Worm (Caenorhabditis elegans) whole organism, L3 larva: ENCODE measurements around the gene msp-77.
"Not testable (repeated sequence)": the region's sequence is repeated elsewhere in the genome, so short reads cannot be mapped to it uniquely, and the experiment has no call there.

ENCODE experiments used
- R02D3.7 ChIP-seq: fragments of 150-350 bp; optimal IDR thresholded peaks from 2 replicates; lab custom pipeline; 2014; ENCODE audit warnings: missing biosample characterization, missing genetic modification characterization
- ZK546.5 ChIP-seq: sonication (generic microtip); optimal IDR thresholded peaks from 2 replicates; lab custom pipeline; 2017; ENCODE audit warnings: missing biosample characterization, missing genetic modification characterization
- aly-2 ChIP-seq: fragments of 150-350 bp; optimal IDR thresholded peaks from 2 replicates; lab custom pipeline; 2014; ENCODE audit warnings: missing biosample characterization, missing genetic modification characterization
- ama-1 ChIP-seq: fragments of 150-350 bp; optimal IDR thresholded peaks from 2 replicates; lab custom pipeline; 2018
- ceh-16 ChIP-seq: sonication (generic microtip); optimal IDR thresholded peaks from 2 replicates; lab custom pipeline; 2017; ENCODE audit warnings: missing biosample characterization, missing genetic modification characterization
- ceh-28 ChIP-seq: fragments of 150-350 bp; optimal IDR thresholded peaks from 2 replicates; lab custom pipeline; 2014; ENCODE audit warnings: missing biosample characterization, missing genetic modification reagents, missing genetic modification characterization
- daf-12 ChIP-seq: fragments of 150-350 bp; optimal IDR thresholded peaks from 2 replicates; lab custom pipeline; 2014; ENCODE audit warnings: missing biosample characterization, missing genetic modification reagents, missing genetic modification characterization
- egl-27 ChIP-seq: sonication (generic microtip); optimal IDR thresholded peaks from 4 replicates; lab custom pipeline; 2017; ENCODE audit warnings: missing biosample characterization, missing genetic modification reagents, missing genetic modification characterization
- egl-5 ChIP-seq: fragments of 150-350 bp; optimal IDR thresholded peaks from 2 replicates; lab custom pipeline; 2017; ENCODE audit warnings: missing biosample characterization, missing genetic modification reagents, missing genetic modification characterization, inconsistent platforms
- elt-1 ChIP-seq: fragments of 150-350 bp; optimal IDR thresholded peaks from 2 replicates; lab custom pipeline; 2014; ENCODE audit warnings: missing biosample characterization, missing genetic modification characterization
- elt-2 ChIP-seq: sonication (generic microtip); optimal IDR thresholded peaks from 2 replicates; lab custom pipeline; 2016; ENCODE audit warnings: missing genetic modification reagents, mild to moderate bottlenecking, missing genetic modification characterization, missing compliant biosample characterization
- fkh-10 ChIP-seq: sonication (generic microtip); optimal IDR thresholded peaks from 2 replicates; lab custom pipeline; 2017; ENCODE audit warnings: missing biosample characterization, missing genetic modification reagents, missing genetic modification characterization
- fkh-2 ChIP-seq: fragments of 150-350 bp; optimal IDR thresholded peaks from 2 replicates; lab custom pipeline; 2014; ENCODE audit warnings: missing biosample characterization, missing genetic modification reagents, missing genetic modification characterization
- fos-1 ChIP-seq: fragments of 150-350 bp; optimal IDR thresholded peaks from 2 replicates; lab custom pipeline; 2014; ENCODE audit warnings: missing biosample characterization, missing genetic modification characterization
- hmg-11 ChIP-seq: sonication (generic microtip); optimal IDR thresholded peaks from 2 replicates; lab custom pipeline; 2016; ENCODE audit warnings: missing genetic modification characterization, missing compliant biosample characterization
- jun-1 ChIP-seq: fragments of 150-350 bp; optimal IDR thresholded peaks from 2 replicates; lab custom pipeline; 2014; ENCODE audit warnings: missing biosample characterization, missing genetic modification reagents, missing genetic modification characterization
- lin-15B ChIP-seq: fragments of 150-350 bp; optimal IDR thresholded peaks from 2 replicates; lab custom pipeline; 2014; ENCODE audit warnings: missing biosample characterization, missing genetic modification characterization
- lin-39 ChIP-seq: fragments of 150-350 bp; optimal IDR thresholded peaks from 2 replicates; lab custom pipeline; 2018; ENCODE audit warnings: missing biosample characterization, missing genetic modification reagents, missing genetic modification characterization
- lsy-12 ChIP-seq: sonication (generic microtip); optimal IDR thresholded peaks from 2 replicates; lab custom pipeline; 2016; ENCODE audit warnings: mild to moderate bottlenecking, missing genetic modification characterization, missing compliant biosample characterization
- mml-1 ChIP-seq: fragments of 150-350 bp; sonication (generic microtip); optimal IDR thresholded peaks from 3 replicates; lab custom pipeline; 2014; ENCODE audit warnings: missing biosample characterization, missing genetic modification characterization
- nhr-12 ChIP-seq: fragments of 150-350 bp; optimal IDR thresholded peaks from 2 replicates; lab custom pipeline; 2014; ENCODE audit warnings: missing biosample characterization, missing genetic modification characterization
- nhr-23 ChIP-seq: fragments of 150-350 bp; optimal IDR thresholded peaks from 2 replicates; lab custom pipeline; 2014; ENCODE audit warnings: missing biosample characterization, missing genetic modification reagents, missing genetic modification characterization
- nhr-237 ChIP-seq: fragments of 150-350 bp; optimal IDR thresholded peaks from 2 replicates; lab custom pipeline; 2014; ENCODE audit warnings: missing biosample characterization, missing genetic modification characterization
- nhr-25 ChIP-seq: sonication (generic microtip); optimal IDR thresholded peaks from 2 replicates; lab custom pipeline; 2017; ENCODE audit warnings: missing biosample characterization, missing genetic modification characterization
- nhr-67 ChIP-seq: fragments of 150-350 bp; optimal IDR thresholded peaks from 2 replicates; lab custom pipeline; 2014; ENCODE audit warnings: missing biosample characterization, missing genetic modification characterization
- nhr-76 ChIP-seq: fragments of 150-350 bp; sonication (generic microtip); optimal IDR thresholded peaks from 5 replicates; lab custom pipeline; 2014; ENCODE audit warnings: missing biosample characterization, missing genetic modification characterization
- nhr-77 ChIP-seq: fragments of 150-350 bp; optimal IDR thresholded peaks from 2 replicates; lab custom pipeline; 2014; ENCODE audit warnings: missing biosample characterization, missing genetic modification characterization
- pha-4 ChIP-seq: fragments of 150-350 bp; optimal IDR thresholded peaks from 2 replicates; lab custom pipeline; 2014; ENCODE audit warnings: missing biosample characterization, missing genetic modification reagents, missing genetic modification characterization
- pqm-1 ChIP-seq: fragments of 150-350 bp; optimal IDR thresholded peaks from 2 replicates; lab custom pipeline; 2017; ENCODE audit warnings: missing biosample characterization, missing genetic modification characterization, inconsistent platforms
- sea-2 ChIP-seq: fragments of 150-350 bp; sonication (generic microtip); optimal IDR thresholded peaks from 4 replicates; lab custom pipeline; 2014; ENCODE audit warnings: missing biosample characterization, missing genetic modification reagents, missing genetic modification characterization
- skn-1 ChIP-seq: fragments of 150-350 bp; optimal IDR thresholded peaks from 2 replicates; lab custom pipeline; 2014; ENCODE audit warnings: missing biosample characterization, missing genetic modification characterization
- snpc-4 ChIP-seq: fragments of 150-350 bp; optimal IDR thresholded peaks from 2 replicates; lab custom pipeline; 2014; ENCODE audit warnings: missing biosample characterization, missing genetic modification characterization
- tbx-2 ChIP-seq: sonication (generic microtip); optimal IDR thresholded peaks from 2 replicates; lab custom pipeline; 2016; ENCODE audit warnings: mild to moderate bottlenecking, missing genetic modification characterization, missing compliant biosample characterization
- unc-39 ChIP-seq: sonication (generic microtip); optimal IDR thresholded peaks from 4 replicates; lab custom pipeline; 2017; ENCODE audit warnings: missing biosample characterization, missing genetic modification characterization
- unc-62 ChIP-seq: fragments of 150-350 bp; sonication (generic microtip); optimal IDR thresholded peaks from 4 replicates; lab custom pipeline; 2014; ENCODE audit warnings: missing biosample characterization, missing genetic modification reagents, missing genetic modification characterization
- zag-1 ChIP-seq: fragments of 150-350 bp; optimal IDR thresholded peaks from 2 replicates; lab custom pipeline; 2014; ENCODE audit warnings: missing biosample characterization, missing genetic modification characterization
- ztf-4 ChIP-seq: fragments of 150-350 bp; optimal IDR thresholded peaks from 2 replicates; lab custom pipeline; 2014; ENCODE audit warnings: missing biosample characterization, missing genetic modification characterization

The msp-77 gene

ce11 chrIV:9894331-9894730 is at the start of gene msp-77:
msp-77 (plus strand) TSS chrIV:9894631.
- not testable (repeated sequence) for TF ChIP-seq elt-1 (tag; lab: Kevin White, UChicago); ama-1 (lab: Kevin White, UChicago); fkh-10 (GFP tag; lab: Kevin White, UChicago)
- TF ChIP-seq, all 47 proteins: peak for 0; not testable (repeated sequence) for 47

ce11 chrIV:9846574-9846973 is 47.9 kb upstream of the msp-77 start, which contains the start of gene K07F5.6:
K07F5.6 (minus strand) TSS chrIV:9846674.
- TF ChIP-seq ZK546.5 (tag; lab: Kevin White, UChicago) (no peak), nhr-76 (no peak), egl-27 (tag; lab: Kevin White, UChicago) (no peak), ama-1 (lab: Kevin White, UChicago) (no peak), lin-15B (no peak), sea-2 (no peak), fos-1 (tag; lab: Kevin White, UChicago) (no peak), unc-62 (GFP tag; lab: Kevin White, UChicago) (no peak), nhr-237 (tag; lab: Kevin White, UChicago) (no peak)
- TF ChIP-seq, all 47 proteins: peak for 0

- TF ChIP-seq egl-5: no peak
- TF ChIP-seq nhr-25: no peak
- no peak for TF ChIP-seq pqm-1 (tag; lab: Kevin White, UChicago)
- TF ChIP-seq daf-12 (tag; lab: Kevin White, UChicago): no peak
- no peak for TF ChIP-seq nhr-237 (tag; lab: Kevin White, UChicago)
- no peak for TF ChIP-seq fkh-2
- TF ChIP-seq jun-1 (tag; lab: Kevin White, UChicago): no peak
- TF ChIP-seq nhr-77 (tag; lab: Kevin White, UChicago): no peak
- TF ChIP-seq R02D3.7 (tag; lab: Kevin White, UChicago): no peak
- no peak for TF ChIP-seq nhr-12
- TF ChIP-seq unc-39 (tag; lab: Kevin White, UChicago): no peak
- TF ChIP-seq elt-2: no peak
- no peak for TF ChIP-seq nhr-67
- TF ChIP-seq nhr-76: no peak
- TF ChIP-seq egl-27 (tag; lab: Kevin White, UChicago): no peak
- TF ChIP-seq ztf-4: no peak
Observed at ce11 chrIV:9848075-9848474, 46.4 kb upstream of the msp-77 start, which contains the start of gene K07F5.7. K07F5.7 (minus strand) TSS chrIV:9848175.

- TF ChIP-seq lin-39: no peak
- TF ChIP-seq tbx-2 (tag; lab: Kevin White, UChicago): no peak
- TF ChIP-seq nhr-76: no peak
- no peak for TF ChIP-seq fkh-10 (GFP tag; lab: Kevin White, UChicago)
- no peak for TF ChIP-seq snpc-4 (tag; lab: Kevin White, UChicago)
- no peak for TF ChIP-seq nhr-237 (tag; lab: Kevin White, UChicago)
- no peak for TF ChIP-seq pha-4 (tag; lab: Kevin White, UChicago)
- no peak for TF ChIP-seq ceh-16 (tag; lab: Kevin White, UChicago)
- no peak for TF ChIP-seq ceh-28
- TF ChIP-seq nhr-67: no peak
- TF ChIP-seq fkh-2: no peak
- no peak for TF ChIP-seq nhr-23 (tag; lab: Kevin White, UChicago)
Observed at ce11 chrIV:9849624-9850023, 44.8 kb upstream of the msp-77 start, which contains the start of gene K07F5.8. K07F5.8 (minus strand) TSS chrIV:9849724.

- TF ChIP-seq unc-62 (GFP tag; lab: Kevin White, UChicago): no peak
- no peak for TF ChIP-seq ZK546.5 (tag; lab: Kevin White, UChicago)
- TF ChIP-seq jun-1 (tag; lab: Kevin White, UChicago): no peak
- no peak for TF ChIP-seq skn-1 (tag; lab: Kevin White, UChicago)
- TF ChIP-seq nhr-12: no peak
- TF ChIP-seq fkh-10 (GFP tag; lab: Kevin White, UChicago): no peak
- TF ChIP-seq elt-2: no peak
- no peak for TF ChIP-seq daf-12 (tag; lab: Kevin White, UChicago)
Observed at ce11 chrIV:9850931-9851330, 43.5 kb upstream of the msp-77 start, which contains the start of gene ssp-10. ssp-10 (minus strand) TSS chrIV:9851031.

- TF ChIP-seq skn-1 (tag; lab: Kevin White, UChicago) (no peak), nhr-237 (tag; lab: Kevin White, UChicago) (no peak), pha-4 (tag; lab: Kevin White, UChicago) (no peak), zag-1 (tag; lab: Kevin White, UChicago) (no peak), lin-39 (no peak), lsy-12 (tag; lab: Kevin White, UChicago) (no peak), nhr-76 (no peak), elt-1 (tag; lab: Kevin White, UChicago) (no peak), ztf-4 (no peak), hmg-11 (tag; lab: Kevin White, UChicago) (no peak), nhr-25 (no peak), fkh-10 (GFP tag; lab: Kevin White, UChicago) (no peak), lin-15B (no peak), elt-2 (no peak), aly-2 (tag; lab: Kevin White, UChicago) (no peak), mml-1 (tag; lab: Kevin White, UChicago) (no peak), fos-1 (tag; lab: Kevin White, UChicago) (no peak), nhr-67 (no peak), R02D3.7 (tag; lab: Kevin White, UChicago) (no peak), sea-2 (no peak)
- TF ChIP-seq, all 47 proteins: peak for 0
Observed at ce11 chrIV:9852250-9852649, 42.2 kb upstream of the msp-77 start, which contains the start of gene ssq-1. ssq-1 (plus strand) TSS chrIV:9852550.
